Worm (Caenorhabditis elegans) whole organism, L3 larva: ENCODE measurements around the gene inx-18.

Source experiments
- ZK546.5 ChIP-seq: sonication (generic microtip); optimal IDR thresholded peaks from 2 replicates; lab custom pipeline; 2017; ENCODE audit warnings: missing biosample characterization, missing genetic modification characterization
- aly-2 ChIP-seq: fragments of 150-350 bp; optimal IDR thresholded peaks from 2 replicates; lab custom pipeline; 2014; ENCODE audit warnings: missing biosample characterization, missing genetic modification characterization
- elt-1 ChIP-seq: fragments of 150-350 bp; optimal IDR thresholded peaks from 2 replicates; lab custom pipeline; 2014; ENCODE audit warnings: missing biosample characterization, missing genetic modification characterization
- elt-3 ChIP-seq, 3 experiments: fragments of 150-350 bp in 1 of 3; sonication (generic microtip) in 2 of 3; optimal IDR thresholded peaks; 2 replicates in 2 of 3; 4 replicates in 1 of 3; lab custom pipeline; 2014 to 2017; ENCODE audit warnings: missing biosample characterization in 3 of 3, missing genetic modification characterization in 3 of 3
- fkh-10 ChIP-seq: sonication (generic microtip); optimal IDR thresholded peaks from 2 replicates; lab custom pipeline; 2017; ENCODE audit warnings: missing biosample characterization, missing genetic modification reagents, missing genetic modification characterization
- lin-15B ChIP-seq: fragments of 150-350 bp; optimal IDR thresholded peaks from 2 replicates; lab custom pipeline; 2014; ENCODE audit warnings: missing biosample characterization, missing genetic modification characterization
- lsy-12 ChIP-seq: sonication (generic microtip); optimal IDR thresholded peaks from 2 replicates; lab custom pipeline; 2016; ENCODE audit warnings: mild to moderate bottlenecking, missing genetic modification characterization, missing compliant biosample characterization
- mml-1 ChIP-seq: fragments of 150-350 bp; sonication (generic microtip); optimal IDR thresholded peaks from 3 replicates; lab custom pipeline; 2014; ENCODE audit warnings: missing biosample characterization, missing genetic modification characterization
- nhr-11 ChIP-seq: fragments of 150-350 bp; optimal IDR thresholded peaks from 2 replicates; lab custom pipeline; 2014; ENCODE audit warnings: missing biosample characterization, missing genetic modification characterization
- nhr-12 ChIP-seq: fragments of 150-350 bp; optimal IDR thresholded peaks from 2 replicates; lab custom pipeline; 2014; ENCODE audit warnings: missing biosample characterization, missing genetic modification characterization
- nhr-28 ChIP-seq: fragments of 150-350 bp; optimal IDR thresholded peaks from 2 replicates; lab custom pipeline; 2014; ENCODE audit warnings: missing biosample characterization, missing genetic modification characterization
- pqm-1 ChIP-seq: fragments of 150-350 bp; optimal IDR thresholded peaks from 2 replicates; lab custom pipeline; 2017; ENCODE audit warnings: missing biosample characterization, missing genetic modification characterization, inconsistent platforms
- unc-62 ChIP-seq: fragments of 150-350 bp; sonication (generic microtip); optimal IDR thresholded peaks from 4 replicates; lab custom pipeline; 2014; ENCODE audit warnings: missing biosample characterization, missing genetic modification reagents, missing genetic modification characterization

DNA sequence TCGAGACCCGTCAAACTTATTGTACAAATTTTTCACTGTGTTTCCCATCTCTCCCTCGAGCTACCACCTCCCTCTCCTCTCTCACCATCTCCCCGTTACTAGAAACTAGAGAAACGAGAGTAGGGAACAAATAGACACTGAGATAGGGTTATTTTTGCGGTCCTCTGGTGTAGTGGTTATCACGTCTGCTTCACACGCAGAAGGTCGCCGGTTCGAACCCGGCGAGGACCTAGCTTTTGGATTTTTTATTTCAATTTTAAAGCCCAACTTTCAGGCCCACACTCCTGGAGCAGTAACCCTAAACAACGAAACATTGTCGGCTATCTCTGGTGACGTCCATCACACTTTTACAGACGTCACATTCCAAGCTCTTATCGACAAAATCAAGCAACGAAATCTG is 14.2 kb downstream of the inx-18 start:
- TF ChIP-seq fkh-10 (GFP tag; lab: Kevin White, UChicago): no peak
- no peak for TF ChIP-seq elt-3 (tag; optimal IDR thresholded peaks at IDR 0.05; lab: Kevin White, UChicago)
- TF ChIP-seq lsy-12 (tag; lab: Kevin White, UChicago): peak; percentile 53
- TF ChIP-seq nhr-28 (tag; lab: Kevin White, UChicago): no peak
- TF ChIP-seq unc-62 (GFP tag; lab: Kevin White, UChicago): no peak
- no peak for TF ChIP-seq aly-2 (tag; lab: Kevin White, UChicago)
- no peak for TF ChIP-seq elt-1 (tag; lab: Kevin White, UChicago)
- peak; percentile 33 for TF ChIP-seq pqm-1 (tag; lab: Kevin White, UChicago)
- TF ChIP-seq ZK546.5 (tag; lab: Kevin White, UChicago): no peak
- TF ChIP-seq lin-15B (tag; lab: Kevin White, UChicago): peak; percentile 51
- TF ChIP-seq nhr-11 (tag; lab: Kevin White, UChicago): no peak
- no peak for TF ChIP-seq mml-1 (tag; lab: Kevin White, UChicago)
- no peak for TF ChIP-seq nhr-12
